Worm (Caenorhabditis elegans) whole organism, midembryonic: ENCODE data around the gene ugt-7.

ENCODE experiments used
- cog-1 ChIP-seq: sonication (generic microtip); optimal IDR thresholded peaks from 2 replicates; lab custom pipeline; 2016; ENCODE audit warnings: missing genetic modification characterization, missing compliant biosample characterization
- flt-1 ChIP-seq: fragments of 200-800 bp; sonication (Bioruptor generic); IDR thresholded peaks from 2 replicates; pipeline ENCODE4 v1.3.6; 2022; ENCODE audit warnings: missing genetic modification characterization, missing compliant biosample characterization
- klf-2 ChIP-seq: fragments of 200-800 bp; sonication (Bioruptor generic); conservative IDR thresholded peaks from 2 replicates; pipeline ENCODE4 v1.3.6; 2022; ENCODE audit warnings: missing genetic modification reagents, missing genetic modification characterization, missing compliant biosample characterization
- tab-1 ChIP-seq: fragments of 200-800 bp; sonication (Bioruptor generic); IDR thresholded peaks from 2 replicates; pipeline ENCODE4 v1.3.6; 2022; ENCODE audit warnings: missing genetic modification characterization, missing compliant biosample characterization
- ztf-29 ChIP-seq: fragments of 200-800 bp; sonication (Bioruptor generic); IDR thresholded peaks from 2 replicates; pipeline ENCODE4 v1.3.6; 2022; ENCODE audit warnings: missing genetic modification reagents, missing genetic modification characterization, missing compliant biosample characterization

ce11 chrV:4980873-4981272 lies 19.5 kb downstream of the ugt-7 start, which contains the start of gene srsx-12:
- TF ChIP-seq klf-2, result no peak
- TF ChIP-seq cog-1 (tag; lab: Kevin White, UChicago), result no peak
- no peak for TF ChIP-seq flt-1
- no peak for TF ChIP-seq tab-1 (GFP tag; lab: Robert Waterston, UW)
- TF ChIP-seq ztf-29 (GFP tag; lab: Robert Waterston, UW), result no peak
